Worm (Caenorhabditis elegans) whole organism, L3 larva: ENCODE measurements around the gene zhp-4.

Experiments used
- ama-1 ChIP-seq: fragments of 150-350 bp; optimal IDR thresholded peaks from 2 replicates; lab custom pipeline; 2018
- nhr-76 ChIP-seq: fragments of 150-350 bp; sonication (generic microtip); optimal IDR thresholded peaks from 5 replicates; lab custom pipeline; 2014; ENCODE audit warnings: missing biosample characterization, missing genetic modification characterization
- nhr-77 ChIP-seq: fragments of 150-350 bp; optimal IDR thresholded peaks from 2 replicates; lab custom pipeline; 2014; ENCODE audit warnings: missing biosample characterization, missing genetic modification characterization
- ztf-4 ChIP-seq: fragments of 150-350 bp; optimal IDR thresholded peaks from 2 replicates; lab custom pipeline; 2014; ENCODE audit warnings: missing biosample characterization, missing genetic modification characterization

DNA sequence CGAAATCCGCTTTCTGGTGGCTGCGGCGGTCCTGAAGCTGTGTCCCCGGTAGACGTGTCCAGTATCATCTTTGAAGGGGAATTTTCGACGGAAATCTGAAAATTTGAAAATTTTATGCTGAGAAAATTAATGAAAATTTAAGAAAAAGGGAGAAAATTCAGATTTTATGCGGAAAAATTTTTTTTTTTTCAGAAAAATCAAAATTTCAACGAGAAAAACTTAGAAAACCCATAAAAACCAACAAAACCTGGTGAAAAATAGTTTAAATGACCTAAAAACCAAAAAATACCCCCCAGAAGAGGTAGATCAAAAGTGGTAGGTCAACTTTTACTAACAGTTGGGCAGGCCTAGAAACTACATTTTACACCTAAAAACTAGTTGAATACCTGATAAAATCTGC lies 31.9 kb upstream of the zhp-4 start, which contains the start of gene Y39B6A.10:
- TF ChIP-seq nhr-77 (tag; lab: Kevin White, UChicago) (no peak), ama-1 (no peak), ztf-4 (tag; lab: Kevin White, UChicago) (no peak), nhr-76 (tag; lab: Kevin White, UChicago) (no peak)
